Worm (Caenorhabditis elegans): ENCODE data around the gene ulp-3.

ce11 chrIV:1953132-1953629 lies 10.3 kb upstream of the ulp-3 start, which contains the start of gene F52C12.2:
- no peak for TF ChIP-seq flt-1 (GFP tag; IDR thresholded peaks at IDR 0.05)
- no peak for TF ChIP-seq cog-1 (tag; optimal IDR thresholded peaks at IDR 0.05)
- no peak for TF ChIP-seq klf-2 (GFP tag; conservative IDR thresholded peaks at IDR 0.05)
- no peak for TF ChIP-seq ztf-29 (GFP tag; IDR thresholded peaks at IDR 0.05)
- TF ChIP-seq ztf-23 (GFP tag; IDR thresholded peaks at IDR 0.05) = no peak
- TF ChIP-seq tab-1 (GFP tag; IDR thresholded peaks at IDR 0.05) = no peak
- TF ChIP-seq T22C8.4 (GFP tag; IDR thresholded peaks at IDR 0.05) = 0 out of 2 replicates have a peak, but pooled peaks have one; percentile 45
